Worm (Caenorhabditis elegans) whole organism, L4 larva: ENCODE data around the gene rer-1.

ENCODE experiments used
- T20F7.1 ChIP-seq: fragments of 200-800 bp; sonication (Bioruptor generic); optimal IDR thresholded peaks from 2 replicates; lab custom pipeline; 2018; ENCODE audit warnings: mild to moderate bottlenecking, missing genetic modification characterization, missing compliant biosample characterization
- T26A8.4 ChIP-seq: fragments of 200-800 bp; sonication (Bioruptor generic); IDR thresholded peaks from 2 replicates; pipeline ENCODE4 v1.3.6; 2022; ENCODE audit warnings: missing genetic modification characterization, missing compliant biosample characterization
- ZK546.5 ChIP-seq, 2 experiments: sonication (generic microtip); optimal IDR thresholded peaks; 2 replicates each; lab custom pipeline; 2017; ENCODE audit warnings: missing biosample characterization in 2 of 2, missing genetic modification characterization in 2 of 2
- aha-1 ChIP-seq: fragments of 150-350 bp; peaks from one replicate; lab custom pipeline; 2014; ENCODE audit warnings: missing biosample characterization, missing genetic modification characterization
- aly-2 ChIP-seq: sonication (generic microtip); optimal IDR thresholded peaks from 2 replicates; lab custom pipeline; 2018; ENCODE audit warnings: missing biosample characterization, missing genetic modification characterization
- arid-1 ChIP-seq: fragments of 200-800 bp; sonication (Bioruptor generic); conservative IDR thresholded peaks from 2 replicates; pipeline ENCODE4 v1.3.6; 2022; ENCODE audit warnings: missing genetic modification reagents, missing genetic modification characterization, missing compliant biosample characterization
- attf-4 ChIP-seq: sonication (generic microtip); optimal IDR thresholded peaks from 3 replicates; lab custom pipeline; 2017; ENCODE audit warnings: missing biosample characterization, missing genetic modification characterization
- ceh-44 ChIP-seq: fragments of 200-800 bp; sonication (Bioruptor generic); IDR thresholded peaks from 2 replicates; pipeline ENCODE4 v1.3.6; 2022; ENCODE audit warnings: missing genetic modification reagents, missing genetic modification characterization, missing compliant biosample characterization
- ceh-82 ChIP-seq: sonication (generic microtip); optimal IDR thresholded peaks from 2 replicates; lab custom pipeline; 2017; ENCODE audit warnings: missing biosample characterization, missing genetic modification characterization
- ces-1 ChIP-seq: fragments of 150-350 bp; sonication (generic microtip); optimal IDR thresholded peaks from 4 replicates; lab custom pipeline; 2014; ENCODE audit warnings: missing biosample characterization, missing genetic modification reagents, missing genetic modification characterization
- cey-2 ChIP-seq: sonication (generic microtip); optimal IDR thresholded peaks from 3 replicates; lab custom pipeline; 2017; ENCODE audit warnings: missing genetic modification characterization, mild to moderate bottlenecking, missing compliant biosample characterization, antibody characterized with exemption, borderline replicate concordance; ENCODE audit not compliant: insufficient read depth
- daf-12 ChIP-seq: fragments of 150-350 bp; optimal IDR thresholded peaks from 2 replicates; lab custom pipeline; 2014; ENCODE audit warnings: missing biosample characterization, missing genetic modification reagents, missing genetic modification characterization
- daf-19 ChIP-seq: fragments of 200-800 bp; sonication (Bioruptor generic); conservative IDR thresholded peaks from 2 replicates; pipeline ENCODE4 v1.3.6; 2022; ENCODE audit warnings: missing genetic modification characterization, missing compliant biosample characterization
- dmd-6 ChIP-seq: fragments of 200-800 bp; sonication (Bioruptor generic); IDR thresholded peaks from 2 replicates; pipeline ENCODE4 v1.3.6; 2022; ENCODE audit warnings: missing genetic modification reagents, missing genetic modification characterization, missing compliant biosample characterization
- dmd-8 ChIP-seq: fragments of 200-800 bp; sonication (Bioruptor generic); IDR thresholded peaks from 2 replicates; pipeline ENCODE4 v1.3.6; 2022; ENCODE audit warnings: missing genetic modification characterization, missing compliant biosample characterization
- dpl-1 ChIP-seq: fragments of 150-350 bp; optimal IDR thresholded peaks from 2 replicates; lab custom pipeline; 2014; ENCODE audit warnings: missing biosample characterization, missing genetic modification reagents, missing genetic modification characterization
- dve-1 ChIP-seq: sonication (generic microtip); optimal IDR thresholded peaks from 2 replicates; lab custom pipeline; 2017; ENCODE audit warnings: antibody characterized with exemption, mild to moderate bottlenecking, missing genetic modification characterization, missing compliant biosample characterization; ENCODE audit not compliant: insufficient read depth
- egl-27 ChIP-seq: sonication (generic microtip); optimal IDR thresholded peaks from 3 replicates; lab custom pipeline; 2017; ENCODE audit warnings: missing biosample characterization, missing genetic modification reagents, missing genetic modification characterization
- gei-8 ChIP-seq: fragments of 200-800 bp; sonication (Bioruptor generic); optimal IDR thresholded peaks from 2 replicates; lab custom pipeline; 2018; ENCODE audit warnings: mild to moderate bottlenecking, missing genetic modification characterization, missing compliant biosample characterization
- hlh-11 ChIP-seq: fragments of 200-800 bp; sonication (Bioruptor generic); optimal IDR thresholded peaks from 2 replicates; lab custom pipeline; 2018; ENCODE audit warnings: mild to moderate bottlenecking, missing genetic modification characterization, missing compliant biosample characterization
- hlh-30 ChIP-seq: sonication (generic microtip); optimal IDR thresholded peaks from 2 replicates; lab custom pipeline; 2017; ENCODE audit warnings: antibody characterized with exemption, mild to moderate bottlenecking, missing genetic modification characterization, missing compliant biosample characterization; ENCODE audit not compliant: insufficient read depth
- madf-9 ChIP-seq: fragments of 200-800 bp; sonication (Bioruptor generic); conservative IDR thresholded peaks from 2 replicates; pipeline ENCODE4 v1.3.6; 2022; ENCODE audit warnings: missing genetic modification reagents, missing genetic modification characterization, missing compliant biosample characterization
- mdl-1 ChIP-seq, 2 experiments: fragments of 150-350 bp in 1 of 2; sonication (generic microtip) in 1 of 2; optimal IDR thresholded peaks; 2 replicates each; lab custom pipeline; 2014 to 2017; ENCODE audit warnings: missing biosample characterization in 2 of 2, missing genetic modification characterization in 2 of 2
- mdt-29 ChIP-seq: fragments of 200-800 bp; sonication (Bioruptor generic); IDR thresholded peaks from 2 replicates; pipeline ENCODE4 v1.3.6; 2022; ENCODE audit warnings: missing genetic modification reagents, missing genetic modification characterization, missing compliant biosample characterization
- mep-1 ChIP-seq: fragments of 150-350 bp; sonication (generic microtip); optimal IDR thresholded peaks from 3 replicates; lab custom pipeline; 2014; ENCODE audit warnings: missing biosample characterization, missing genetic modification characterization
- mes-2 ChIP-seq: sonication (generic microtip); optimal IDR thresholded peaks from 2 replicates; lab custom pipeline; 2016; ENCODE audit warnings: missing genotype, mild to moderate bottlenecking, missing genetic modification characterization, missing compliant biosample characterization; ENCODE audit not compliant: poor library complexity, severe bottlenecking
- mxl-3 ChIP-seq: fragments of 200-800 bp; sonication (Bioruptor generic); optimal IDR thresholded peaks from 2 replicates; lab custom pipeline; 2018; ENCODE audit warnings: mild to moderate bottlenecking, missing genetic modification characterization, missing compliant biosample characterization
- nhr-111 ChIP-seq: fragments of 200-800 bp; sonication (Bioruptor generic); optimal IDR thresholded peaks from 2 replicates; lab custom pipeline; 2018; ENCODE audit warnings: mild to moderate bottlenecking, missing genetic modification characterization, missing compliant biosample characterization
- nhr-28 ChIP-seq: fragments of 150-350 bp; optimal IDR thresholded peaks from 2 replicates; lab custom pipeline; 2014; ENCODE audit warnings: missing biosample characterization, missing genetic modification characterization
- nhr-48 ChIP-seq: sonication (generic microtip); optimal IDR thresholded peaks from 2 replicates; lab custom pipeline; 2016; ENCODE audit warnings: mild to moderate bottlenecking, missing genetic modification characterization, missing compliant biosample characterization
- nhr-76 ChIP-seq: fragments of 150-350 bp; optimal IDR thresholded peaks from 2 replicates; lab custom pipeline; 2014; ENCODE audit warnings: missing biosample characterization, missing genetic modification characterization
- php-3 ChIP-seq: fragments of 200-800 bp; sonication (Bioruptor generic); IDR thresholded peaks from 2 replicates; pipeline ENCODE4 v1.3.6; 2022; ENCODE audit warnings: missing genetic modification reagents, missing genetic modification characterization, missing compliant biosample characterization
- pqm-1 ChIP-seq: sonication (generic microtip); optimal IDR thresholded peaks from 2 replicates; lab custom pipeline; 2017; ENCODE audit warnings: missing biosample characterization, missing genetic modification characterization
- rbr-2 ChIP-seq: sonication (generic microtip); optimal IDR thresholded peaks from 2 replicates; lab custom pipeline; 2016; ENCODE audit warnings: missing genotype, missing genetic modification characterization, missing compliant biosample characterization
- saeg-2 ChIP-seq: fragments of 200-800 bp; sonication (Bioruptor generic); IDR thresholded peaks from 2 replicates; pipeline ENCODE4 v1.3.6; 2022; ENCODE audit warnings: missing genetic modification reagents, missing genetic modification characterization, missing compliant biosample characterization
- sdz-12 ChIP-seq: fragments of 200-800 bp; sonication (Bioruptor generic); optimal IDR thresholded peaks from 2 replicates; lab custom pipeline; 2018; ENCODE audit warnings: mild to moderate bottlenecking, missing genetic modification characterization, missing compliant biosample characterization
- set-16 ChIP-seq: fragments of 200-800 bp; sonication (Bioruptor generic); IDR thresholded peaks from 2 replicates; pipeline ENCODE4 v1.3.6; 2022; ENCODE audit warnings: missing genetic modification reagents, missing genetic modification characterization, missing compliant biosample characterization
- snpc-1.2 ChIP-seq: fragments of 200-800 bp; sonication (Bioruptor generic); IDR thresholded peaks from 2 replicates; pipeline ENCODE4 v1.3.6; 2022; ENCODE audit warnings: missing genetic modification reagents, missing genetic modification characterization, missing compliant biosample characterization
- snpc-4 ChIP-seq: fragments of 150-350 bp; optimal IDR thresholded peaks from 2 replicates; lab custom pipeline; 2014; ENCODE audit warnings: missing biosample characterization, missing genetic modification characterization
- unc-62 ChIP-seq, 3 experiments: fragments of 150-350 bp in 1 of 3; sonication (generic microtip); optimal IDR thresholded peaks in 2 of 3; peaks in 1 of 3; 1 replicate in 1 of 3; 2 replicates in 2 of 3; lab custom pipeline; 2014 to 2017; ENCODE audit warnings: missing biosample characterization in 3 of 3, missing genetic modification characterization in 3 of 3, missing genetic modification reagents in 3 of 3, missing genotype in 1 of 3
- zfp-2 ChIP-seq: sonication (generic microtip); optimal IDR thresholded peaks from 2 replicates; lab custom pipeline; 2016; ENCODE audit warnings: mild to moderate bottlenecking, missing genetic modification characterization, missing compliant biosample characterization
- zip-11 ChIP-seq: fragments of 200-800 bp; sonication (Bioruptor generic); IDR thresholded peaks from 2 replicates; pipeline ENCODE4 v1.3.6; 2022; ENCODE audit warnings: missing genetic modification characterization, missing compliant biosample characterization
- ztf-11 ChIP-seq: fragments of 150-350 bp; optimal IDR thresholded peaks from 2 replicates; lab custom pipeline; 2014; ENCODE audit warnings: missing biosample characterization, missing genetic modification characterization

The rer-1 gene

DNA sequence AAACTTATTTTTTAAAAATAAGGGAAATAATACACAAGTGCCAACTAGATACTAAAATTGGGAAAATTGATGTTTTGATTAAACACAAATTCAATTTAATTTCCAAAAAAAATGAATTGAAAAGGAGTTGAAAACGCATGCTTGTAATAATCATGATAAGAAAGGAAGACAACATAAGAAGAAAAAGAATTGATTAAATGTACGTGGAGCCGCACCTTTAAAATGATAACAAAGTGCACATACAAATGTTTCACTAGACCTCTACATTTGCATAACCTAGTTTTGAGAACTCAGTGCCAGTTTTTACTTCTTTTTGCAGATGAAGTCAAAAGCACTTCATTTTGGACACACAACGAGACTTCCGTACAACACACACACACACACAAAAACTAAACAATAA is 49.4 kb upstream of the rer-1 start:
- TF ChIP-seq pqm-1 (tag; lab: Kevin White, UChicago) (peak; percentile 44), daf-12 (tag; lab: Kevin White, UChicago) (no peak), dmd-6 (GFP tag; lab: Robert Waterston, UW) (0 out of 2 replicates have a peak, but pooled peaks have one; percentile 15), nhr-28 (tag; lab: Kevin White, UChicago) (peak; percentile 19)

DNA sequence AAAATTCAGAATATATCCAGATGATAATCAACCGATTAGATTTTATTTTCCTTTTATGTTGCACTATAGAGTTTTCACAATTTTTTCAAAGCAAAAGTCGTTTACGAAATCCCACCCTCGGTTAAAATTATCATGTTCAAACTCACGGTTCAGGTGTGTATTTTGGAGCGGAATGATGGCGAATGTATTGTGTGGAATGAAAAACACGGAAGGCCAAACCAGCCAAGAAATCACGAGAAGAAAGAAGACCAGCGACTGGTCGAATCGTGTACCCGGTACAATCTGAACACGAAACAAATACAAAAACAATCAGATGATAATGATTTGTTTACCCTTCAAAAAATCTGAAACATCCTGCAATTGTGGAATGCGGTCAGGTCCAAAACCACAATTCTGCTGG is 47.8 kb upstream of the rer-1 start:
- TF ChIP-seq aly-2 (tag; lab: Kevin White, UChicago): no peak
- TF ChIP-seq attf-4 (tag; lab: Kevin White, UChicago): no peak
- peak; percentile 56 for TF ChIP-seq nhr-28 (tag; lab: Kevin White, UChicago)
- peak; percentile 68 for TF ChIP-seq aha-1 (tag; lab: Kevin White, UChicago)

DNA sequence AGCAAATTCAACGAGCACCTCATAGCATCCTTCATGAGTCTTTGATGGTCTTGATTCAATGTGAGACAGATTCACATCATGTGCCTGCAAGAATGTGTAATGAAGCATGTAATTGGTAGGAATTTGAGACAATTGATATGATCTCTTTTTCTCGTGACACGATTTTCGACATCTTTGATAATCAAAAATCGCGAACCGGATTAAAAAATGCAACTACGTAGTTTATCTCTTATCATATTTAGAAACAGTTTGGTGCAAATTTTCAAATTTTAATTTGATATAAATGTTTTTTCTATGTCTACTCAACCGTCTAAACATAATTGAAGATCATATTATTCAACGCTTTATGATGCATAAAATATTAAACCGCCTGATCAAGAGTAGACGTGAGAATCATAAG is 46.8 kb upstream of the rer-1 start:
- TF ChIP-seq unc-62 (GFP tag; optimal IDR thresholded peaks at IDR 0.05 in 1 of 2; lab: Kevin White, UChicago) (peak in 1 of 2 experiments; percentile 13), unc-62 (tag; optimal IDR thresholded peaks at IDR 0.05; lab: Kevin White, UChicago) (no peak), hlh-30 (tag; lab: Kevin White, UChicago) (peak; percentile 35), dmd-8 (GFP tag; lab: Robert Waterston, UW) (no peak), aha-1 (tag; lab: Kevin White, UChicago) (peak; percentile 8)

DNA sequence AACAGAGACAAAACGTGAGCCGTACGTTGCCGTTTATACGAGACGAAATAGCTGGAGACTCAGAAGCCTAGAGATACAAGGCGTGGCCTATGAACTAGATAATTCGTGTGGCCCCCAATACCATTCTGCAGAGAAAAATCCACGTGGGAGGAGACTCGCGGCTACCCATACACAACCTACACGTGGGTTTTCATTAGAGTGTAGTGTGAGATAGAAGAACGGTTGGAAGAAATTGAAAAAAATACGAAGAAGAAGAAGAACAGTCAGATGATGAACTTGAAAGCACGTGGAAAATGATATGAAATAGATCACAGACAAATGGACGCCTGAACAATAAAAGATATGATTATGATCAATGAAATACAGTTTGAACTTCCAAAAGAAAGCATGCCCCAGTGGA is 46.0 kb upstream of the rer-1 start:
- TF ChIP-seq ztf-11: no peak
- TF ChIP-seq mep-1 (tag; lab: Kevin White, UChicago): no peak
- no peak for TF ChIP-seq egl-27 (tag; lab: Kevin White, UChicago)
- TF ChIP-seq ZK546.5 (tag; optimal IDR thresholded peaks at IDR 0.05; lab: Kevin White, UChicago): no peak
- peak; percentile 87 for TF ChIP-seq nhr-28 (tag; lab: Kevin White, UChicago)
- no peak for TF ChIP-seq daf-19 (GFP tag; lab: Robert Waterston, UW)
- no peak for TF ChIP-seq dmd-8 (GFP tag; lab: Robert Waterston, UW)
- no peak for TF ChIP-seq madf-9 (GFP tag; lab: Robert Waterston, UW)
- TF ChIP-seq aha-1 (tag; lab: Kevin White, UChicago): peak; percentile 70
- no peak for TF ChIP-seq dpl-1 (GFP tag; lab: Kevin White, UChicago)
- TF ChIP-seq unc-62 (GFP tag; optimal IDR thresholded peaks at IDR 0.05 in 1 of 2; lab: Kevin White, UChicago): no peak
- TF ChIP-seq unc-62 (tag; optimal IDR thresholded peaks at IDR 0.05; lab: Kevin White, UChicago): no peak
- no peak for TF ChIP-seq nhr-111 (GFP tag; lab: Kevin White, UChicago)
- TF ChIP-seq gei-8 (GFP tag; lab: Kevin White, UChicago): peak; percentile 27
- peak; percentile 31 for TF ChIP-seq dve-1 (tag; lab: Kevin White, UChicago)
- TF ChIP-seq snpc-4 (tag; lab: Kevin White, UChicago): no peak
- TF ChIP-seq cey-2: no peak
- TF ChIP-seq ceh-44 (GFP tag; lab: Robert Waterston, UW): no peak
- no peak for TF ChIP-seq T20F7.1 (GFP tag; lab: Kevin White, UChicago)
- peak; percentile 68 for TF ChIP-seq nhr-48 (tag; lab: Kevin White, UChicago)
- no peak for TF ChIP-seq mes-2 (tag; lab: Kevin White, UChicago)
- no peak for TF ChIP-seq zfp-2 (tag; lab: Kevin White, UChicago)
- no peak for TF ChIP-seq ces-1 (GFP tag; lab: Kevin White, UChicago)
- TF ChIP-seq zip-11: no peak
- no peak for TF ChIP-seq php-3 (GFP tag; lab: Robert Waterston, UW)
- peak; percentile 75 for TF ChIP-seq dmd-6 (GFP tag; lab: Robert Waterston, UW)
- no peak for TF ChIP-seq pqm-1 (tag; lab: Kevin White, UChicago)
- peak; percentile 95 for TF ChIP-seq mxl-3
- TF ChIP-seq ceh-82 (tag; lab: Kevin White, UChicago): no peak
- TF ChIP-seq set-16 (GFP tag; lab: Robert Waterston, UW): no peak
- TF ChIP-seq sdz-12 (GFP tag; lab: Kevin White, UChicago): no peak
- no peak for TF ChIP-seq saeg-2 (GFP tag; lab: Robert Waterston, UW)
- no peak for TF ChIP-seq mdt-29
- TF ChIP-seq hlh-11: peak; percentile 59
- TF ChIP-seq T26A8.4 (GFP tag; lab: Robert Waterston, UW): no peak
- no peak for TF ChIP-seq nhr-76 (tag; lab: Kevin White, UChicago)
- TF ChIP-seq rbr-2 (tag; lab: Kevin White, UChicago): no peak
- TF ChIP-seq snpc-1.2 (GFP tag; lab: Robert Waterston, UW): no peak
- peak; percentile 55 to 94 for TF ChIP-seq mdl-1 (tag; optimal IDR thresholded peaks at IDR 0.05; lab: Kevin White, UChicago)
- no peak for TF ChIP-seq daf-12 (tag; lab: Kevin White, UChicago)
- no peak for TF ChIP-seq arid-1
